Fruit fly (Drosophila melanogaster): Measurements from ENCODE around the gene CG4186.
A peak's percentile ranks its signal among the peaks of the same experiment; 100 is the strongest.

Gene CG4186

DNA sequence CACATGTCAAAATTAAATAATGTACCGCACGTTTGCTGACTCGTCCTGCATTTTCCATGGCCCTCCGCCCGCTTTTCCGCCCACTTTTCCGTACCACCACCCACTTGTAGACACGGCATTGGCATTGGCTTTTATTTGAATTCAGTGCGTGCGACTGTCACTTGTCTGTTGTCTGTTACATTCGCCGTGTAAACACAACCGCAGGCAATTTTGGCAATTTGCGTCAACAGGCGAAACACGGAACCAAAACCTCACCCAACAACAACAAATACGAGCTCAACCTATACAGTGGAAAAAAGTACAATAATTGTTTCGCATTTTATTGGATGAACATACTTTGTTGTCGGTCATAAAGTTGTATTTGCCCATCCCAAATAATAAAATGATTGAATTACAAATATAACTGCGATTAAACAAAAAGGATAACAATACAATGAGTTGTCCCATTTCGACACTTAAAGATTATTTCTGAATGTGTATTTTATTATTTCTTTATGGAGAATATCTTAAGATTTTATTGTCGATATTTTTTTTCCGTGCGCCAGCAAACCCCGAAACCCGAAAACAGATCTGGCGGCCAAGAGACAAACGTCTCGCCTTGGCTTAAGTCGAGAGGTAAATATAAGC is 22.0 kb upstream of the CG4186 start:
- TF ChIP-seq N (GFP tag; optimal IDR thresholded peaks at IDR 0.05): no peak
- peak; percentile 8 for TF ChIP-seq Sp1 (GFP tag; optimal IDR thresholded peaks at IDR 0.05)
- no peak for TF ChIP-seq Mio (GFP tag; optimal IDR thresholded peaks at IDR 0.05)
- TF ChIP-seq dsf (GFP tag; optimal IDR thresholded peaks at IDR 0.05; ENCODE audit: borderline replicate concordance): no peak
- TF ChIP-seq Hr78 (GFP tag; optimal IDR thresholded peaks at IDR 0.05): no peak
- TF ChIP-seq jim (GFP tag; optimal IDR thresholded peaks at IDR 0.05): no peak
- TF ChIP-seq pan (optimal IDR thresholded peaks at IDR 0.05): no peak
- TF ChIP-seq CG32264 (GFP tag; optimal IDR thresholded peaks at IDR 0.05): no peak
- no peak for TF ChIP-seq sv (GFP tag; optimal IDR thresholded peaks at IDR 0.05)
- TF ChIP-seq dl (GFP tag; optimal IDR thresholded peaks at IDR 0.05; ENCODE audit: insufficient read depth in 1 of 2, partially characterized antibody in 2 of 2): no peak
- no peak for TF ChIP-seq Jra (GFP tag; optimal IDR thresholded peaks at IDR 0.05)
- TF ChIP-seq brk (GFP tag; optimal IDR thresholded peaks at IDR 0.05): no peak
- TF ChIP-seq Hnf4 (GFP tag; optimal IDR thresholded peaks at IDR 0.05): no peak
- TF ChIP-seq br (GFP tag; optimal IDR thresholded peaks at IDR 0.05): no peak
- TF ChIP-seq Abd-B (GFP tag; optimal IDR thresholded peaks at IDR 0.05): no peak
- TF ChIP-seq Dfd (GFP tag; optimal IDR thresholded peaks at IDR 0.05): no peak
- no peak for TF ChIP-seq usp (GFP tag; optimal IDR thresholded peaks at IDR 0.05)
- no peak for TF ChIP-seq Rel (GFP tag; optimal IDR thresholded peaks at IDR 0.05)
- TF ChIP-seq Rel (tag; optimal IDR thresholded peaks at IDR 0.05): no peak
- TF ChIP-seq woc (GFP tag; optimal IDR thresholded peaks at IDR 0.05): no peak
- peak; percentile 3 for TF ChIP-seq rgr (GFP tag; optimal IDR thresholded peaks at IDR 0.05)
- TF ChIP-seq Vsx2 (GFP tag; optimal IDR thresholded peaks at IDR 0.05; ENCODE audit: partially characterized antibody): no peak
- TF ChIP-seq Myc (optimal IDR thresholded peaks at IDR 0.05): no peak
- TF ChIP-seq CrebA (GFP tag; optimal IDR thresholded peaks at IDR 0.05; ENCODE audit: borderline replicate concordance): no peak
- TF ChIP-seq dmrt93B (GFP tag; optimal IDR thresholded peaks at IDR 0.05): no peak
- no peak for TF ChIP-seq psq (GFP tag; optimal IDR thresholded peaks at IDR 0.05)
- no peak for TF ChIP-seq lola (GFP tag; optimal IDR thresholded peaks at IDR 0.05)
- no peak for TF ChIP-seq sage (GFP tag; optimal IDR thresholded peaks at IDR 0.05)
- no peak for TF ChIP-seq Hr83 (GFP tag; optimal IDR thresholded peaks at IDR 0.05; ENCODE audit: poor library complexity, severe bottlenecking)
- no peak for TF ChIP-seq tai (GFP tag; optimal IDR thresholded peaks at IDR 0.05)
- TF ChIP-seq OdsH (GFP tag; optimal IDR thresholded peaks at IDR 0.05): no peak
- peak; percentile 20 for TF ChIP-seq h (GFP tag; optimal IDR thresholded peaks at IDR 0.05)
- peak in 1 of 2 experiments; percentile 17 for TF ChIP-seq foxo (GFP tag; optimal IDR thresholded peaks at IDR 0.05)
- TF ChIP-seq HLH106 (tag; optimal IDR thresholded peaks at IDR 0.05): peak; percentile 21
- TF ChIP-seq Dif (GFP tag; optimal IDR thresholded peaks at IDR 0.05; ENCODE audit: partially characterized antibody): no peak
- TF ChIP-seq fru (GFP tag; optimal IDR thresholded peaks at IDR 0.05): peak; percentile 36
- no peak for TF ChIP-seq CG9705 (GFP tag; optimal IDR thresholded peaks at IDR 0.05)
- TF ChIP-seq ey (GFP tag; optimal IDR thresholded peaks at IDR 0.05): no peak
- TF ChIP-seq GATAd (GFP tag; optimal IDR thresholded peaks at IDR 0.05): no peak

DNA sequence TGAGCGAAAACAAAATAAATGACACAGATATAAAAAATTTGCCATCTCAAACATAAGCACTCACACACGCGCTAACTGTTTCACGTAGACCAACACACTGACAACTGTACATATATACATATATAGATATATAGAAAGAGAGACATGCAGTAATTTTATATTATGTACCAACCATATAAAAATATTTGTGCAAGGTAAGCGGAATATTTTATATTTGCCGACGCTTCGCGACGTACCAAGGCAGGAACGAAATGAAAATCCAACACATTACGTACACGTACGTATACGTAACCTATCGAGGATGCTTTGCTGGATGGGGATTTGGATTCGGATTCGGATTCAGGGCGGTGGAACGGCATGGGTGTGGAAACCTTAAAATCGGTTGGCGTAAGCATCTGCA is 20.8 kb upstream of the CG4186 start:
- no peak for TF ChIP-seq Hnf4 (GFP tag; optimal IDR thresholded peaks at IDR 0.05)
- no peak for TF ChIP-seq N (GFP tag; optimal IDR thresholded peaks at IDR 0.05)
- TF ChIP-seq sv (GFP tag; optimal IDR thresholded peaks at IDR 0.05): no peak
- no peak for TF ChIP-seq dsf (GFP tag; optimal IDR thresholded peaks at IDR 0.05; ENCODE audit: borderline replicate concordance)
- no peak for TF ChIP-seq CG9705 (GFP tag; optimal IDR thresholded peaks at IDR 0.05)
- no peak for TF ChIP-seq Jra (GFP tag; optimal IDR thresholded peaks at IDR 0.05)
- no peak for TF ChIP-seq br (GFP tag; optimal IDR thresholded peaks at IDR 0.05)
- no peak for TF ChIP-seq CrebA (GFP tag; optimal IDR thresholded peaks at IDR 0.05; ENCODE audit: borderline replicate concordance)
- no peak for TF ChIP-seq psq (GFP tag; optimal IDR thresholded peaks at IDR 0.05)
- no peak for TF ChIP-seq CG32264 (GFP tag; optimal IDR thresholded peaks at IDR 0.05)
- no peak for TF ChIP-seq foxo (GFP tag; optimal IDR thresholded peaks at IDR 0.05)
- TF ChIP-seq HLH106 (tag; optimal IDR thresholded peaks at IDR 0.05): no peak
- no peak for TF ChIP-seq rgr (GFP tag; optimal IDR thresholded peaks at IDR 0.05)
- TF ChIP-seq Dfd (GFP tag; optimal IDR thresholded peaks at IDR 0.05): no peak
- no peak for TF ChIP-seq pan (optimal IDR thresholded peaks at IDR 0.05)
- no peak for TF ChIP-seq Mio (GFP tag; optimal IDR thresholded peaks at IDR 0.05)
- no peak for TF ChIP-seq Rel (GFP tag; optimal IDR thresholded peaks at IDR 0.05)
- TF ChIP-seq Rel (tag; optimal IDR thresholded peaks at IDR 0.05): no peak
- no peak for TF ChIP-seq usp (GFP tag; optimal IDR thresholded peaks at IDR 0.05)
- TF ChIP-seq lola (GFP tag; optimal IDR thresholded peaks at IDR 0.05): no peak
- TF ChIP-seq sage (GFP tag; optimal IDR thresholded peaks at IDR 0.05): no peak

All from whole organism, wandering third instar larva.